Worm (Caenorhabditis elegans): ENCODE data around the gene snx-17.

ce11 chrX:13139493-13139892 lies 17.4 kb upstream of the snx-17 start, which contains the start of gene ttr-34:
- TF ChIP-seq ceh-82 (tag; optimal IDR thresholded peaks at IDR 0.05) = no peak
- no peak for TF ChIP-seq mdl-1 (tag; optimal IDR thresholded peaks at IDR 0.05)
- TF ChIP-seq snpc-4 (tag; optimal IDR thresholded peaks at IDR 0.05) = no peak
- no peak for TF ChIP-seq lin-13 (GFP tag; optimal IDR thresholded peaks at IDR 0.05)

Measured in whole organism, L1 larva.